Worm (Caenorhabditis elegans) whole organism, L4 larva: ENCODE measurements around the gene srw-31.

Experiments used
- T20F7.1 ChIP-seq: fragments of 200-800 bp; sonication (Bioruptor generic); optimal IDR thresholded peaks from 2 replicates; lab custom pipeline; 2018; ENCODE audit warnings: mild to moderate bottlenecking, missing genetic modification characterization, missing compliant biosample characterization
- T26A8.4 ChIP-seq: fragments of 200-800 bp; sonication (Bioruptor generic); IDR thresholded peaks from 2 replicates; pipeline ENCODE4 v1.3.6; 2022; ENCODE audit warnings: missing genetic modification characterization, missing compliant biosample characterization
- Y105C5A.15 ChIP-seq: fragments of 200-800 bp; sonication (Bioruptor generic); IDR thresholded peaks from 2 replicates; pipeline ENCODE4 v1.3.6; 2022; ENCODE audit warnings: missing genetic modification characterization, missing compliant biosample characterization
- Y75B8A.6 ChIP-seq: fragments of 200-800 bp; sonication (Bioruptor generic); IDR thresholded peaks from 2 replicates; pipeline ENCODE4 v1.3.6; 2022; ENCODE audit warnings: missing genetic modification reagents, missing genetic modification characterization, missing compliant biosample characterization
- ZK337.2 ChIP-seq: fragments of 200-800 bp; sonication (Bioruptor generic); IDR thresholded peaks from 2 replicates; pipeline ENCODE4 v1.3.6; 2022; ENCODE audit warnings: missing genetic modification reagents, missing genetic modification characterization, missing compliant biosample characterization
- ZK546.5 ChIP-seq, 2 experiments: sonication (generic microtip); optimal IDR thresholded peaks; 2 replicates each; lab custom pipeline; 2017; ENCODE audit warnings: missing biosample characterization in 2 of 2, missing genetic modification characterization in 2 of 2
- aha-1 ChIP-seq: fragments of 150-350 bp; peaks from one replicate; lab custom pipeline; 2014; ENCODE audit warnings: missing biosample characterization, missing genetic modification characterization
- ceh-32 ChIP-seq: sonication (generic microtip); optimal IDR thresholded peaks from 2 replicates; lab custom pipeline; 2016; ENCODE audit warnings: mild to moderate bottlenecking, missing genetic modification characterization, missing compliant biosample characterization; ENCODE audit not compliant: poor library complexity
- daf-8 ChIP-seq: fragments of 200-800 bp; sonication (Bioruptor generic); IDR thresholded peaks from 2 replicates; pipeline ENCODE4 v1.3.6; 2022; ENCODE audit warnings: missing genetic modification characterization, missing compliant biosample characterization
- dmd-8 ChIP-seq: fragments of 200-800 bp; sonication (Bioruptor generic); IDR thresholded peaks from 2 replicates; pipeline ENCODE4 v1.3.6; 2022; ENCODE audit warnings: missing genetic modification characterization, missing compliant biosample characterization
- dpl-1 ChIP-seq: fragments of 150-350 bp; optimal IDR thresholded peaks from 2 replicates; lab custom pipeline; 2014; ENCODE audit warnings: missing biosample characterization, missing genetic modification reagents, missing genetic modification characterization
- duxl-1 ChIP-seq: sonication (generic microtip); optimal IDR thresholded peaks from 2 replicates; lab custom pipeline; 2016; ENCODE audit warnings: mild to moderate bottlenecking, missing genetic modification characterization, moderate library complexity, missing compliant biosample characterization; ENCODE audit not compliant: poor library complexity
- dve-1 ChIP-seq: sonication (generic microtip); optimal IDR thresholded peaks from 2 replicates; lab custom pipeline; 2017; ENCODE audit warnings: antibody characterized with exemption, mild to moderate bottlenecking, missing genetic modification characterization, missing compliant biosample characterization; ENCODE audit not compliant: insufficient read depth
- egl-43 ChIP-seq: fragments of 200-800 bp; sonication (Bioruptor generic); IDR thresholded peaks from 2 replicates; pipeline ENCODE4 v1.3.6; 2022; ENCODE audit warnings: missing genetic modification reagents, missing genetic modification characterization, missing compliant biosample characterization
- fkh-10 ChIP-seq: fragments of 150-350 bp; optimal IDR thresholded peaks from 2 replicates; lab custom pipeline; 2014; ENCODE audit warnings: missing biosample characterization, missing genetic modification reagents, missing genetic modification characterization
- hif-1 ChIP-seq, 2 experiments: sonication (generic microtip); optimal IDR thresholded peaks; 2 replicates each; lab custom pipeline; 2016 to 2017; ENCODE audit warnings: missing compliant biosample characterization in 2 of 2, missing genetic modification characterization in 2 of 2, missing genetic modification reagents in 2 of 2, missing genotype in 2 of 2, mild to moderate bottlenecking in 1 of 2
- hmg-1.1 ChIP-seq: fragments of 200-800 bp; sonication (Bioruptor generic); IDR thresholded peaks from 2 replicates; pipeline ENCODE4 v1.3.6; 2022; ENCODE audit warnings: missing genetic modification reagents, missing genetic modification characterization, missing compliant biosample characterization
- jun-1 ChIP-seq: fragments of 150-350 bp; optimal IDR thresholded peaks from 2 replicates; lab custom pipeline; 2014; ENCODE audit warnings: missing biosample characterization, missing genetic modification reagents, missing genetic modification characterization
- lin-13 ChIP-seq: fragments of 150-350 bp; optimal IDR thresholded peaks from 2 replicates; lab custom pipeline; 2014; ENCODE audit warnings: missing biosample characterization, missing genetic modification reagents, missing genetic modification characterization
- lin-15B ChIP-seq: fragments of 150-350 bp; sonication (generic microtip); optimal IDR thresholded peaks from 3 replicates; lab custom pipeline; 2014; ENCODE audit warnings: missing biosample characterization, missing genetic modification characterization
- lin-38 ChIP-seq: fragments of 200-800 bp; sonication (Bioruptor generic); IDR thresholded peaks from 2 replicates; pipeline ENCODE4 v1.3.6; 2022; ENCODE audit warnings: missing genetic modification reagents, missing genetic modification characterization, missing compliant biosample characterization
- madf-5 ChIP-seq, 2 experiments: fragments of 200-800 bp; sonication (Bioruptor generic); IDR thresholded peaks; 2 replicates each; pipeline ENCODE4 v1.3.6; 2022; ENCODE audit warnings: missing compliant biosample characterization in 2 of 2, missing genetic modification characterization in 2 of 2
- mdt-29 ChIP-seq: fragments of 200-800 bp; sonication (Bioruptor generic); IDR thresholded peaks from 2 replicates; pipeline ENCODE4 v1.3.6; 2022; ENCODE audit warnings: missing genetic modification reagents, missing genetic modification characterization, missing compliant biosample characterization
- mes-2 ChIP-seq: sonication (generic microtip); optimal IDR thresholded peaks from 2 replicates; lab custom pipeline; 2016; ENCODE audit warnings: missing genotype, mild to moderate bottlenecking, missing genetic modification characterization, missing compliant biosample characterization; ENCODE audit not compliant: poor library complexity, severe bottlenecking
- mxl-3 ChIP-seq: fragments of 200-800 bp; sonication (Bioruptor generic); optimal IDR thresholded peaks from 2 replicates; lab custom pipeline; 2018; ENCODE audit warnings: mild to moderate bottlenecking, missing genetic modification characterization, missing compliant biosample characterization
- nhr-102 ChIP-seq: sonication (generic microtip); optimal IDR thresholded peaks from 2 replicates; lab custom pipeline; 2016; ENCODE audit warnings: mild to moderate bottlenecking, missing genetic modification characterization, moderate library complexity, missing compliant biosample characterization
- nhr-11 ChIP-seq: fragments of 150-350 bp; optimal IDR thresholded peaks from 2 replicates; lab custom pipeline; 2014; ENCODE audit warnings: missing biosample characterization, missing genetic modification characterization
- nhr-28 ChIP-seq: fragments of 150-350 bp; optimal IDR thresholded peaks from 2 replicates; lab custom pipeline; 2014; ENCODE audit warnings: missing biosample characterization, missing genetic modification characterization
- nhr-6 ChIP-seq: fragments of 150-350 bp; optimal IDR thresholded peaks from 2 replicates; lab custom pipeline; 2014; ENCODE audit warnings: missing biosample characterization, missing genetic modification characterization
- pha-4 ChIP-seq, 2 experiments: fragments of 150-350 bp in 1 of 2; fragments of 200-800 bp in 1 of 2; sonication (Bioruptor generic) in 1 of 2; IDR thresholded peaks in 1 of 2; optimal IDR thresholded peaks in 1 of 2; 2 replicates each; pipeline versions ENCODE4 v1.3.6 to Lab custom; 2014 to 2022; ENCODE audit warnings: missing genetic modification characterization in 2 of 2, missing genetic modification reagents in 2 of 2, missing biosample characterization in 1 of 2, missing compliant biosample characterization in 1 of 2
- skn-1 ChIP-seq: fragments of 150-350 bp; optimal IDR thresholded peaks from 2 replicates; lab custom pipeline; 2014; ENCODE audit warnings: missing biosample characterization, missing genetic modification characterization
- snpc-1.2 ChIP-seq: fragments of 200-800 bp; sonication (Bioruptor generic); IDR thresholded peaks from 2 replicates; pipeline ENCODE4 v1.3.6; 2022; ENCODE audit warnings: missing genetic modification reagents, missing genetic modification characterization, missing compliant biosample characterization
- spr-3 ChIP-seq: fragments of 200-800 bp; sonication (Bioruptor generic); optimal IDR thresholded peaks from 2 replicates; lab custom pipeline; 2018; ENCODE audit warnings: mild to moderate bottlenecking, missing genetic modification characterization, missing compliant biosample characterization
- unc-62 ChIP-seq, 3 experiments: fragments of 150-350 bp in 1 of 3; sonication (generic microtip); optimal IDR thresholded peaks in 2 of 3; peaks in 1 of 3; 1 replicate in 1 of 3; 2 replicates in 2 of 3; lab custom pipeline; 2014 to 2017; ENCODE audit warnings: missing biosample characterization in 3 of 3, missing genetic modification characterization in 3 of 3, missing genetic modification reagents in 3 of 3, missing genotype in 1 of 3
- zip-11 ChIP-seq: fragments of 200-800 bp; sonication (Bioruptor generic); IDR thresholded peaks from 2 replicates; pipeline ENCODE4 v1.3.6; 2022; ENCODE audit warnings: missing genetic modification characterization, missing compliant biosample characterization

The srw-31 gene

DNA sequence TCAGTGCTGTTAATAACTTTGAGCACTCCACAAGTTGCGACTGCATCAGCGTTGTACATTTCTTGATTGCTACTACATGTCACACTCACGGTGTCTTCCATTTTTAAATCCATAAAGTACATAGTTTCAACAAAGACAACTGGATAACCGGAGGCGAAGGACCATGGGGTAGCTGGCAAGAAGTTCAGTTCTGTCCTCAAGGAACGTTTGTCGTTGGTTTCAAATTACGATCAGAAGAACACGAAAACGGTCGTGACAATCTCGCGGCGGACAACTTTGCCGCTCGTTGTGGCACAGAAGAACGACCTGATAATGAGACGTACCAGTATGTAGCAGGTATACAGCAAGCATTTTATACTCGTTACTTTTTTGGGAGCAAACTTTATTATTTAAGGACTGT lies 26.3 kb downstream of the srw-31 start, which contains the start of gene C18D4.3:
TSS of gene C18D4.3 (minus strand) at position 101 of the 400 bp plus-strand sequence.
- no peak for TF ChIP-seq mxl-3 (GFP tag; lab: Kevin White, UChicago)
- no peak for TF ChIP-seq hif-1 (tag; optimal IDR thresholded peaks at IDR 0.05; lab: Kevin White, UChicago)
- no peak for TF ChIP-seq lin-13 (GFP tag; lab: Kevin White, UChicago)
- TF ChIP-seq nhr-102 (tag; lab: Kevin White, UChicago): no peak
- TF ChIP-seq egl-43 (GFP tag; lab: Robert Waterston, UW): no peak
- TF ChIP-seq Y105C5A.15 (GFP tag; lab: Robert Waterston, UW): no peak
- TF ChIP-seq hmg-1.1 (GFP tag; lab: Robert Waterston, UW): no peak
- no peak for TF ChIP-seq lin-15B (tag; lab: Kevin White, UChicago)
- TF ChIP-seq daf-8 (GFP tag; lab: Robert Waterston, UW): no peak
- no peak for TF ChIP-seq nhr-28
- TF ChIP-seq pha-4 (GFP tag; IDR thresholded peaks at IDR 0.05; lab: Robert Waterston, UW): no peak
- no peak for TF ChIP-seq pha-4 (tag; optimal IDR thresholded peaks at IDR 0.05; lab: Kevin White, UChicago)
- TF ChIP-seq zip-11 (GFP tag; lab: Robert Waterston, UW): no peak

DNA sequence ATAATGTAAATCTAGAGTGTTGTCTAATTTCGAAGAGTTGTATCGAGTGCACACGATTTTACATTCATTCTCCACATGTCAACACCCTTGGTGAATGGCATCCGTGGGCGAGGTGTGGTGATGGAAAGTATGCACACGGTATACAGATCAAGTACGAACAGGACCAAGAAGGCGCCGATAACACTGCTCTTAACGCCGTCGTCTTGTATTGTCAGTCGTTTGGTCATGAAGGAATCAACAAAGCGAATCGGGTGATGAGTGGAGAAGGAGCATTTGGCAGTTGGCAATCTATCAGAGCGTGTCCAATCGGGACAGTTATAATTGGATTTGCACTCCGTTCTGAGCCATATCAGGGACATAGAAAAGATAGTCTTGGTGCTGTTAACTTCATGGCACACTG lies 26.8 kb downstream of the srw-31 start:
- TF ChIP-seq madf-5 (GFP tag; IDR thresholded peaks at IDR 0.05; lab: Robert Waterston, UW) (no peak), unc-62 (GFP tag; optimal IDR thresholded peaks at IDR 0.05 in 1 of 2; lab: Kevin White, UChicago) (peak in 1 of 2 experiments; percentile 68), unc-62 (tag; optimal IDR thresholded peaks at IDR 0.05; lab: Kevin White, UChicago) (no peak), fkh-10 (GFP tag; lab: Kevin White, UChicago) (no peak), T26A8.4 (GFP tag; lab: Robert Waterston, UW) (no peak), mdt-29 (no peak), nhr-11 (tag; lab: Kevin White, UChicago) (no peak), dmd-8 (GFP tag; lab: Robert Waterston, UW) (no peak), Y75B8A.6 (GFP tag; lab: Robert Waterston, UW) (no peak), snpc-1.2 (no peak), dve-1 (no peak), nhr-6 (tag; lab: Kevin White, UChicago) (no peak), skn-1 (tag; lab: Kevin White, UChicago) (no peak), aha-1 (tag; lab: Kevin White, UChicago) (peak; percentile 67)

- TF ChIP-seq ceh-32 (tag; lab: Kevin White, UChicago) (no peak), ZK337.2 (GFP tag; lab: Robert Waterston, UW) (no peak), hif-1 (tag; optimal IDR thresholded peaks at IDR 0.05; lab: Kevin White, UChicago) (no peak), duxl-1 (peak; percentile 85), nhr-6 (tag; lab: Kevin White, UChicago) (no peak), dpl-1 (GFP tag; lab: Kevin White, UChicago) (peak; percentile 3), jun-1 (no peak), T20F7.1 (GFP tag; lab: Kevin White, UChicago) (peak; percentile 83), lin-38 (no peak), spr-3 (GFP tag; lab: Kevin White, UChicago) (no peak), ZK546.5 (tag; optimal IDR thresholded peaks at IDR 0.05; lab: Kevin White, UChicago) (no peak), mes-2 (peak; percentile 54)
Measured at ce11 chrV:17538279-17538896, 32.0 kb downstream of the srw-31 start, which contains the start of gene C18D4.6. Gene C18D4.6 (minus strand): TSS chrV:17538375.
